Worm (Caenorhabditis elegans): ENCODE results near the gene T09F3.5.
"Not testable (repeated sequence)": the region's sequence is repeated elsewhere in the genome, so short reads cannot be mapped to it uniquely, and the experiment has no call there.

Gene T09F3.5

ce11 chrII:10388041-10388706 is 8.5 kb upstream of the T09F3.5 start:
- TF ChIP-seq unc-62 (GFP tag; optimal IDR thresholded peaks at IDR 0.05), result no peak

- TF ChIP-seq unc-62 (GFP tag; optimal IDR thresholded peaks at IDR 0.05), result no peak
Measured at ce11 chrII:10389038-10389437, 7.6 kb upstream of the T09F3.5 start.

- no peak for TF ChIP-seq unc-62 (GFP tag; optimal IDR thresholded peaks at IDR 0.05)
Measured at ce11 chrII:10389776-10390175, 6.9 kb upstream of the T09F3.5 start.

ce11 chrII:10390250-10390821 is 6.3 kb upstream of the T09F3.5 start:
- TF ChIP-seq unc-62 (GFP tag; optimal IDR thresholded peaks at IDR 0.05), result no peak

- no peak for TF ChIP-seq unc-62 (GFP tag; optimal IDR thresholded peaks at IDR 0.05)
Measured at ce11 chrII:10390854-10391253, 5.8 kb upstream of the T09F3.5 start, which contains the start of the genes T09F3.2 and T09F3.7. T09F3.2 (plus strand) TSS chrII:10391154. T09F3.7 (plus strand) TSS chrII:10391168.

ce11 chrII:10393282-10394179 is 3.1 kb upstream of the T09F3.5 start, which contains the start of gene gpd-1:
gpd-1 (plus strand) TSS chrII:10394129.
- TF ChIP-seq unc-62 (GFP tag; optimal IDR thresholded peaks at IDR 0.05), result no peak

- no peak for TF ChIP-seq unc-62 (GFP tag; optimal IDR thresholded peaks at IDR 0.05)
Measured at ce11 chrII:10395303-10395757, 1.3 kb upstream of the T09F3.5 start, which contains the start of gene T09F3.4. T09F3.4 (plus strand) TSS chrII:10395707.

- no peak for TF ChIP-seq unc-62 (GFP tag; optimal IDR thresholded peaks at IDR 0.05)
Measured at ce11 chrII:10402991-10403390, 6.3 kb downstream of the T09F3.5 start.

- no peak for TF ChIP-seq unc-62 (GFP tag; optimal IDR thresholded peaks at IDR 0.05)
Measured at ce11 chrII:10410989-10411388, 14.3 kb downstream of the T09F3.5 start, which contains the start of gene E04D5.5. E04D5.5 (plus strand) TSS chrII:10411289.

- no peak for TF ChIP-seq unc-62 (GFP tag; optimal IDR thresholded peaks at IDR 0.05)
Measured at ce11 chrII:10416332-10416863, 19.7 kb downstream of the T09F3.5 start, which contains the start of gene eif-2A. eif-2A (plus strand) TSS chrII:10416800.

- TF ChIP-seq unc-62 (GFP tag; optimal IDR thresholded peaks at IDR 0.05), result no peak
Measured at ce11 chrII:10421941-10422340, 25.3 kb downstream of the T09F3.5 start, which contains the start of gene frpr-21. frpr-21 (minus strand) TSS chrII:10422041.

ce11 chrII:10435836-10436235 is 39.2 kb downstream of the T09F3.5 start, which contains the start of gene cut-4:
cut-4 (plus strand) TSS chrII:10436136.
- no peak for TF ChIP-seq unc-62 (GFP tag; optimal IDR thresholded peaks at IDR 0.05)

ce11 chrII:10437840-10438239 is 41.2 kb downstream of the T09F3.5 start:
- no peak for TF ChIP-seq unc-62 (GFP tag; optimal IDR thresholded peaks at IDR 0.05)

- TF ChIP-seq unc-62 (GFP tag; optimal IDR thresholded peaks at IDR 0.05), result no peak
Measured at ce11 chrII:10439976-10440375, 43.3 kb downstream of the T09F3.5 start, which contains the start of gene E04D5.4. E04D5.4 (plus strand) TSS chrII:10440276.

- not testable (repeated sequence) for TF ChIP-seq unc-62 (GFP tag; optimal IDR thresholded peaks at IDR 0.05)
Measured at ce11 chrII:10442846-10443245, 46.2 kb downstream of the T09F3.5 start, which contains the start of gene ZK673.1. ZK673.1 (plus strand) TSS chrII:10443146.

Data from whole organism, dauer.